Worm (Caenorhabditis elegans): ENCODE data around the gene ZK1073.1.

ce11 chrX:16122628-16123027, 6.0 kb downstream of the ZK1073.1 start:
- TF ChIP-seq ztf-23 (GFP tag; IDR thresholded peaks at IDR 0.05) = no peak
- TF ChIP-seq tab-1 (GFP tag; IDR thresholded peaks at IDR 0.05) = no peak
- no peak for TF ChIP-seq cog-1 (tag; optimal IDR thresholded peaks at IDR 0.05)
- no peak for TF ChIP-seq ztf-29 (GFP tag; IDR thresholded peaks at IDR 0.05)
- TF ChIP-seq flt-1 (GFP tag; IDR thresholded peaks at IDR 0.05) = no peak
- TF ChIP-seq med-1 (GFP tag; optimal IDR thresholded peaks at IDR 0.05; ENCODE audit: insufficient read depth) = no peak
- no peak for TF ChIP-seq T22C8.4 (GFP tag; IDR thresholded peaks at IDR 0.05)
- TF ChIP-seq klf-2 (GFP tag; conservative IDR thresholded peaks at IDR 0.05) = no peak
- TF ChIP-seq ref-1 (GFP tag; conservative IDR thresholded peaks at IDR 0.05) = no peak

All from whole organism, midembryonic.